Worm (Caenorhabditis elegans) whole organism, L1 larva: Measurements from ENCODE around the gene C25D7.15.

ENCODE experiments used
- C04F5.9 ChIP-seq: sonication (generic microtip); optimal IDR thresholded peaks from 2 replicates; lab custom pipeline; 2016; ENCODE audit warnings: missing genetic modification characterization, missing compliant biosample characterization
- F16B12.6 ChIP-seq: fragments of 150-350 bp; optimal IDR thresholded peaks from 2 replicates; lab custom pipeline; 2014; ENCODE audit warnings: missing biosample characterization, missing genetic modification characterization
- aha-1 ChIP-seq: fragments of 150-350 bp; optimal IDR thresholded peaks from 2 replicates; lab custom pipeline; 2014; ENCODE audit warnings: missing biosample characterization, missing genetic modification characterization
- alr-1 ChIP-seq: fragments of 200-800 bp; sonication (Bioruptor generic); optimal IDR thresholded peaks from 2 replicates; lab custom pipeline; 2018; ENCODE audit warnings: borderline replicate concordance, mild to moderate bottlenecking, missing genetic modification characterization, missing compliant biosample characterization
- aly-2 ChIP-seq: fragments of 150-350 bp; optimal IDR thresholded peaks from 2 replicates; lab custom pipeline; 2014; ENCODE audit warnings: missing biosample characterization, missing genetic modification characterization
- blmp-1 ChIP-seq: fragments of 150-350 bp; optimal IDR thresholded peaks from 2 replicates; lab custom pipeline; 2014; ENCODE audit warnings: missing biosample characterization, missing genetic modification characterization
- ceh-63 ChIP-seq: fragments of 200-800 bp; sonication (Bioruptor generic); optimal IDR thresholded peaks from 2 replicates; lab custom pipeline; 2018; ENCODE audit warnings: mild to moderate bottlenecking, missing genetic modification characterization, missing compliant biosample characterization
- ceh-8 ChIP-seq: fragments of 200-800 bp; sonication (Bioruptor generic); optimal IDR thresholded peaks from 2 replicates; lab custom pipeline; 2018; ENCODE audit warnings: mild to moderate bottlenecking, missing genetic modification characterization, moderate library complexity, missing compliant biosample characterization
- ceh-88 ChIP-seq: fragments of 200-800 bp; sonication (Bioruptor generic); IDR thresholded peaks from 2 replicates; pipeline ENCODE4 v1.3.6; 2022; ENCODE audit warnings: missing genetic modification characterization, missing compliant biosample characterization
- dpl-1 ChIP-seq, 3 experiments: fragments of 150-350 bp in 2 of 3; sonication (generic microtip) in 1 of 3; optimal IDR thresholded peaks; 2 replicates each; lab custom pipeline; 2014 to 2017; ENCODE audit warnings: missing biosample characterization in 3 of 3, missing genetic modification characterization in 3 of 3, missing genetic modification reagents in 3 of 3
- dsc-1 ChIP-seq: sonication (generic microtip); optimal IDR thresholded peaks from 2 replicates; lab custom pipeline; 2016; ENCODE audit warnings: mild to moderate bottlenecking, missing genetic modification characterization, missing compliant biosample characterization
- efl-1 ChIP-seq, 4 experiments: fragments of 150-350 bp; optimal IDR thresholded peaks in 3 of 4; peaks in 1 of 4; 1 replicate in 1 of 4; 2 replicates in 3 of 4; lab custom pipeline; 2014; ENCODE audit warnings: missing biosample characterization in 2 of 4, missing genetic modification characterization in 2 of 4, missing genetic modification reagents in 2 of 4
- elt-2 ChIP-seq: sonication (generic microtip); optimal IDR thresholded peaks from 2 replicates; lab custom pipeline; 2016; ENCODE audit warnings: missing genetic modification characterization, mild to moderate bottlenecking, inconsistent platforms, missing compliant biosample characterization, missing genetic modification reagents
- fkh-8 ChIP-seq: sonication (generic microtip); optimal IDR thresholded peaks from 2 replicates; lab custom pipeline; 2016; ENCODE audit warnings: mild to moderate bottlenecking, missing genetic modification characterization, missing compliant biosample characterization
- hlh-17 ChIP-seq: fragments of 200-800 bp; sonication (Bioruptor generic); optimal IDR thresholded peaks from 2 replicates; lab custom pipeline; 2018; ENCODE audit warnings: missing genetic modification characterization, mild to moderate bottlenecking, missing compliant biosample characterization, moderate library complexity, borderline replicate concordance
- lin-13 ChIP-seq: fragments of 150-350 bp; optimal IDR thresholded peaks from 2 replicates; lab custom pipeline; 2014; ENCODE audit warnings: missing biosample characterization, missing genetic modification reagents, missing genetic modification characterization
- lin-14 ChIP-seq: fragments of 200-800 bp; sonication (Bioruptor generic); optimal IDR thresholded peaks from 2 replicates; lab custom pipeline; 2018; ENCODE audit warnings: mild to moderate bottlenecking, missing genetic modification characterization, moderate library complexity, missing compliant biosample characterization
- lin-15B ChIP-seq: fragments of 150-350 bp; sonication (generic microtip); optimal IDR thresholded peaks from 3 replicates; lab custom pipeline; 2014; ENCODE audit warnings: missing biosample characterization, missing genetic modification characterization
- lin-35 ChIP-seq, 2 experiments: fragments of 150-350 bp; optimal IDR thresholded peaks; 2 replicates each; lab custom pipeline; 2014; ENCODE audit warnings: missing biosample characterization in 2 of 2, missing genetic modification characterization in 2 of 2, missing genetic modification reagents in 2 of 2
- lir-3 ChIP-seq: sonication (generic microtip); optimal IDR thresholded peaks from 2 replicates; lab custom pipeline; 2016; ENCODE audit warnings: mild to moderate bottlenecking, missing genetic modification characterization, moderate library complexity, missing compliant biosample characterization; ENCODE audit not compliant: poor library complexity
- mab-9 ChIP-seq: fragments of 200-800 bp; sonication (Bioruptor generic); IDR thresholded peaks from 2 replicates; pipeline ENCODE4 v1.3.6; 2022; ENCODE audit warnings: missing genetic modification reagents, missing genetic modification characterization, missing compliant biosample characterization
- mdl-1 ChIP-seq, 2 experiments: fragments of 150-350 bp; optimal IDR thresholded peaks; 2 replicates each; lab custom pipeline; 2014 to 2017; ENCODE audit warnings: missing biosample characterization in 2 of 2, missing genetic modification characterization in 2 of 2, inconsistent platforms in 1 of 2
- mef-2 ChIP-seq: fragments of 150-350 bp; optimal IDR thresholded peaks from 2 replicates; lab custom pipeline; 2014; ENCODE audit warnings: missing biosample characterization, missing genetic modification characterization
- nhr-11 ChIP-seq: fragments of 150-350 bp; optimal IDR thresholded peaks from 2 replicates; lab custom pipeline; 2014; ENCODE audit warnings: missing biosample characterization, missing genetic modification characterization
- nhr-12 ChIP-seq: sonication (generic microtip); optimal IDR thresholded peaks from 2 replicates; lab custom pipeline; 2017; ENCODE audit warnings: missing biosample characterization, missing genetic modification characterization
- nhr-20 ChIP-seq: sonication (generic microtip); optimal IDR thresholded peaks from 2 replicates; lab custom pipeline; 2016; ENCODE audit warnings: mild to moderate bottlenecking, missing genetic modification characterization, missing compliant biosample characterization
- nhr-237 ChIP-seq: fragments of 150-350 bp; optimal IDR thresholded peaks from 2 replicates; lab custom pipeline; 2014; ENCODE audit warnings: missing biosample characterization, missing genetic modification characterization
- nhr-47 ChIP-seq: sonication (generic microtip); optimal IDR thresholded peaks from 2 replicates; lab custom pipeline; 2016; ENCODE audit warnings: mild to moderate bottlenecking, missing genetic modification characterization, moderate library complexity, missing compliant biosample characterization
- nhr-71 ChIP-seq: sonication (generic microtip); optimal IDR thresholded peaks from 2 replicates; lab custom pipeline; 2016; ENCODE audit warnings: mild to moderate bottlenecking, missing genetic modification characterization, moderate library complexity, missing compliant biosample characterization
- nhr-85 ChIP-seq: sonication (generic microtip); peaks from one replicate; lab custom pipeline; 2016; ENCODE audit warnings: missing genetic modification characterization, inconsistent platforms, missing compliant biosample characterization
- nhr-90 ChIP-seq: sonication (generic microtip); optimal IDR thresholded peaks from 2 replicates; lab custom pipeline; 2016; ENCODE audit warnings: mild to moderate bottlenecking, missing genetic modification characterization, missing compliant biosample characterization; ENCODE audit not compliant: poor library complexity
- pax-3 ChIP-seq: fragments of 200-800 bp; sonication (Bioruptor generic); optimal IDR thresholded peaks from 2 replicates; lab custom pipeline; 2018; ENCODE audit warnings: mild to moderate bottlenecking, missing genetic modification characterization, moderate library complexity, missing compliant biosample characterization
- rnt-1 ChIP-seq: sonication (generic microtip); optimal IDR thresholded peaks from 2 replicates; lab custom pipeline; 2016; ENCODE audit warnings: mild to moderate bottlenecking, missing genetic modification characterization, moderate library complexity, missing compliant biosample characterization
- snu-23 ChIP-seq: sonication (generic microtip); optimal IDR thresholded peaks from 2 replicates; lab custom pipeline; 2016; ENCODE audit warnings: missing genetic modification characterization, missing compliant biosample characterization
- sox-4 ChIP-seq: sonication (generic microtip); optimal IDR thresholded peaks from 2 replicates; lab custom pipeline; 2016; ENCODE audit warnings: missing genetic modification characterization, missing compliant biosample characterization
- sptf-1 ChIP-seq: fragments of 150-350 bp; optimal IDR thresholded peaks from 2 replicates; lab custom pipeline; 2014; ENCODE audit warnings: missing biosample characterization, missing genetic modification characterization
- sup-37 ChIP-seq: fragments of 200-800 bp; sonication (Bioruptor generic); optimal IDR thresholded peaks from 2 replicates; lab custom pipeline; 2018; ENCODE audit warnings: mild to moderate bottlenecking, missing genetic modification characterization, missing compliant biosample characterization
- tbx-2 ChIP-seq: sonication (generic microtip); optimal IDR thresholded peaks from 2 replicates; lab custom pipeline; 2016; ENCODE audit warnings: missing genetic modification characterization, missing compliant biosample characterization
- unc-130 ChIP-seq: fragments of 150-350 bp; optimal IDR thresholded peaks from 2 replicates; lab custom pipeline; 2017; ENCODE audit warnings: missing biosample characterization, missing genetic modification characterization, inconsistent platforms
- unc-30 ChIP-seq: sonication (generic microtip); optimal IDR thresholded peaks from 2 replicates; lab custom pipeline; 2017; ENCODE audit warnings: missing biosample characterization, missing genetic modification characterization
- unc-86 ChIP-seq: sonication (generic microtip); optimal IDR thresholded peaks from 2 replicates; lab custom pipeline; 2016; ENCODE audit warnings: missing genetic modification characterization, missing compliant biosample characterization
- vab-15 ChIP-seq: sonication (generic microtip); optimal IDR thresholded peaks from 2 replicates; lab custom pipeline; 2017; ENCODE audit warnings: missing genotype, mild to moderate bottlenecking, missing genetic modification characterization, missing compliant biosample characterization
- zip-4 ChIP-seq: fragments of 200-800 bp; sonication (Bioruptor generic); optimal IDR thresholded peaks from 2 replicates; lab custom pipeline; 2018; ENCODE audit warnings: mild to moderate bottlenecking, missing genetic modification characterization, moderate library complexity, missing compliant biosample characterization

Gene C25D7.15

DNA sequence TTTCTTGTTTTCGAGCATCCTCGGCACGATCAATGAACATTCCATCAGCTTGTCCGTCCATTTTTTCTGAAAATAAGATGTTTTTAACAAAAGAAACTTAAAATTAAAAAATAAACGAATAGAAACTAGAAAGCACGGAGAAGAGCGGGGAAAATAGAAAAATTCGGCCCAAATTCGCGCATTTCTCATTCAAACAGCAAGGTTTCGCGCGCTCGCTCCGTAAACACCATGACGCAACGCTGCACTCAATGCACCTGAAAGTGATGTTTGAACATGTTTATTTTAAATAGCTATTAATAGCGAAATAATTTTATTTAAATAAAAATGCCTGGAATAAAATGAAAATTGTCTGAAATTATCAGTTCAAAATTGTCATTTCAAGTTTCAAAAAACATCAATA, at the start of gene C25D7.15, which contains the start of gene mcm-3 (continued):
- TF ChIP-seq nhr-47 (tag; lab: Kevin White, UChicago) (peak; percentile 25), zip-4 (GFP tag; lab: Kevin White, UChicago) (no peak), hlh-17 (GFP tag; lab: Kevin White, UChicago) (no peak), alr-1 (no peak), dpl-1 (GFP tag; optimal IDR thresholded peaks at IDR 0.05; lab: Kevin White, UChicago) (peak; percentile 82 to 89 (median 85)), unc-86 (tag; lab: Kevin White, UChicago) (no peak), nhr-237 (tag; lab: Kevin White, UChicago) (no peak), nhr-20 (tag; lab: Kevin White, UChicago) (peak; percentile 13), vab-15 (no peak), aly-2 (tag; lab: Kevin White, UChicago) (no peak), ceh-88 (GFP tag; lab: Robert Waterston, UW) (no peak), sptf-1 (tag; lab: Kevin White, UChicago) (no peak), lin-15B (peak; percentile 13), mef-2 (tag; lab: Kevin White, UChicago) (no peak), blmp-1 (tag; lab: Kevin White, UChicago) (peak; percentile 33), ceh-8 (GFP tag; lab: Kevin White, UChicago) (no peak), lin-13 (GFP tag; lab: Kevin White, UChicago) (no peak), tbx-2 (tag; lab: Kevin White, UChicago) (peak; percentile 6), nhr-11 (tag; lab: Kevin White, UChicago) (no peak), pax-3 (tag; lab: Kevin White, UChicago) (no peak), efl-1 (optimal IDR thresholded peaks at IDR 0.05; lab: Kevin White, UChicago) (peak; percentile 67 to 87), efl-1 (GFP tag; optimal IDR thresholded peaks at IDR 0.05 in 1 of 2; lab: Kevin White, UChicago) (peak; percentile 88 to 98), snu-23 (GFP tag; lab: Kevin White, UChicago) (peak; percentile 49), sox-4 (tag; lab: Kevin White, UChicago) (no peak), dsc-1 (tag; lab: Kevin White, UChicago) (no peak), C04F5.9 (tag; lab: Kevin White, UChicago) (no peak), unc-130 (tag; lab: Kevin White, UChicago) (peak; percentile 67), nhr-90 (tag; lab: Kevin White, UChicago) (peak; percentile 41), nhr-12 (no peak), sup-37 (GFP tag; lab: Kevin White, UChicago) (no peak), mdl-1 (tag; optimal IDR thresholded peaks at IDR 0.05; lab: Kevin White, UChicago) (no peak)

DNA sequence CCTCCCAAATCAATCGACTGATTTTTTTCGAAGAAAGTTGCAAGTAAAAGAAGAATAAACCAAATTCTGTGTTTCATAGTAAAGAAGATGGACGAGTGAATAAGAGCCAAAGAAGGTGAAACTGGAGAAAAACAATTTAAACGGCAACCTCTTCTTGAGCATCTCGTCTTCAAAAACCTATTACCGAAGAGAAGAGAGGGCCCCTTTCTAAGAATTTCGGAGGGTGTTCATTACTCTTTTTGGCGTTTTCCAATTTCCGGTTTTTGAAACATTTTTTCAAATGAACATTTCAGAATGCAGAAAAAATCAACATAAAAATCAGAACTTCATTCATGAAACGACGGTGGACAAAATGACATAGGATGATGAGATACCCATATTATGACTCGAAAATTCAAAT, 48.0 kb upstream of the C25D7.15 start, which contains the start of gene nmr-2:
Gene nmr-2, minus strand, starts transcription at position 101 of the 400 bp plus-strand sequence.
- TF ChIP-seq dpl-1 (GFP tag; optimal IDR thresholded peaks at IDR 0.05; lab: Kevin White, UChicago), result no peak
- no peak for TF ChIP-seq F16B12.6 (tag; lab: Kevin White, UChicago)
- TF ChIP-seq mab-9 (GFP tag; lab: Robert Waterston, UW), result no peak
- no peak for TF ChIP-seq unc-30 (tag; lab: Kevin White, UChicago)
- no peak for TF ChIP-seq ceh-63 (GFP tag; lab: Kevin White, UChicago)
- no peak for TF ChIP-seq elt-2 (tag; lab: Kevin White, UChicago)

- TF ChIP-seq snu-23 (GFP tag; lab: Kevin White, UChicago) (peak; percentile 29), lir-3 (tag; lab: Kevin White, UChicago) (no peak), lin-35 (GFP tag; optimal IDR thresholded peaks at IDR 0.05; lab: Kevin White, UChicago) (peak in 1 of 2 experiments; percentile 18), nhr-47 (tag; lab: Kevin White, UChicago) (peak; percentile 12), pax-3 (tag; lab: Kevin White, UChicago) (no peak), nhr-71 (peak; percentile 36), lin-14 (GFP tag; lab: Kevin White, UChicago) (peak; percentile 20), dsc-1 (tag; lab: Kevin White, UChicago) (peak; percentile 24), rnt-1 (tag; lab: Kevin White, UChicago) (peak; percentile 70), aha-1 (no peak), efl-1 (optimal IDR thresholded peaks at IDR 0.05; lab: Kevin White, UChicago) (peak in 1 of 2 experiments; percentile 15), efl-1 (GFP tag; optimal IDR thresholded peaks at IDR 0.05 in 1 of 2; lab: Kevin White, UChicago) (peak in 1 of 2 experiments; percentile 84), unc-130 (tag; lab: Kevin White, UChicago) (no peak), alr-1 (no peak), fkh-8 (tag; lab: Kevin White, UChicago) (no peak), nhr-85 (tag; lab: Kevin White, UChicago) (peak; percentile 67)
Observed at ce11 chrV:15012542-15013301, 46.9 kb upstream of the C25D7.15 start.
